Fruit fly (Drosophila melanogaster): Measurements from ENCODE around the gene CG31800.

DNA sequence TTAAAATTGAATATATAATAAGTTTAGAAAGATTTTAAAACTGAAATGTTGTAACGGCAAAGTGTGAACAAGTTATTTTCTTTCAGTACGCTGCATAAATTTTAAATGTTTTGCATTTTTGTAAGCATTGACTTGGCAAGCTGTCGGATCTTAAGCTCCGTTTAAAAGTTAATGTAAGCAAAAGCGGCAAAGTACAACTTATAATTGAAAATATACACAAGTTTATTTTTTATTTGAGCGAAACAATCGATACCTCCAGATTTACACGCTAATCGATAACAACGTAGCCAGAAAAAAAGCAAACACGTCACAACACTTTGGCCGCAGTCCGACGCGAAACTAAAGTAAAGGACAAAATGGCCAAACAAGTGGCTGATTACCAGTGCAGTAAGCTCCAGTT is 7.2 kb upstream of the CG31800 start, which contains the start of gene Catsup:
- TF ChIP-seq psq (optimal IDR thresholded peaks at IDR 0.05), result no peak
- no peak for TF ChIP-seq insv (optimal IDR thresholded peaks at IDR 0.05)
- no peak for TF ChIP-seq h (optimal IDR thresholded peaks at IDR 0.05)
- no peak for TF ChIP-seq ttk (optimal IDR thresholded peaks at IDR 0.05)
- TF ChIP-seq Myc (optimal IDR thresholded peaks at IDR 0.05), result no peak
- TF ChIP-seq Sin3A (optimal IDR thresholded peaks at IDR 0.05), result no peak
